Worm (Caenorhabditis elegans) whole organism, L4/young adult: Measurements from ENCODE around the gene nspa-8.

Source experiments
- W03F9.2 ChIP-seq: fragments of 150-350 bp; optimal IDR thresholded peaks from 2 replicates; lab custom pipeline; 2014; ENCODE audit warnings: missing biosample characterization, missing genetic modification characterization
- dao-5 ChIP-seq: sonication (generic microtip); optimal IDR thresholded peaks from 2 replicates; lab custom pipeline; 2016; ENCODE audit warnings: missing genotype, missing genetic modification characterization, moderate library complexity, missing compliant biosample characterization
- him-1 ChIP-seq: sonication (generic microtip); optimal IDR thresholded peaks from 2 replicates; lab custom pipeline; 2016; ENCODE audit warnings: missing genotype, missing genetic modification reagents, missing genetic modification characterization, missing compliant biosample characterization

DNA sequence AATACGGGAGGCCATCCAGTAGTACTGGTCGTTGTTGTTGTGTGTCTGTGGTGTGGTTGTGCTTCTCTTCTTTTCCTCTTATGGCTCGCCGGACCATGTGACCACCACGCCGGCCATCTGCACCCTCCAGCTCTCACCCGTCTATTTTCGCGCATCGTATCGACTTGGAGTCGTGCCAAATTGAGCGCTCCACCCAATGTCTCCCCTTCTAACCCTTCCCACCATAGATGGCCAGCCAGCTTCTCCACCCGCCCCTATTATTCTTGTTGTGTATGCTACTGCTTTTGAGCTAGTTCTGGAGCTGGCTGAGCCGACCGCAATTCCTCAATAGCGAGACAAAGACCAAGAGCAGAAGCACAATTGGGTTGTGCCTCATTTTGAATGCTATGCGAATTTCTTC is 6.4 kb upstream of the nspa-8 start:
- no peak for TF ChIP-seq dao-5 (tag; lab: Kevin White, UChicago)
- no peak for TF ChIP-seq W03F9.2 (tag; lab: Kevin White, UChicago)
- TF ChIP-seq him-1: peak; percentile 4
